5 worm cellular contexts compared by ENCODE assay signal in the genomic region with DNA sequence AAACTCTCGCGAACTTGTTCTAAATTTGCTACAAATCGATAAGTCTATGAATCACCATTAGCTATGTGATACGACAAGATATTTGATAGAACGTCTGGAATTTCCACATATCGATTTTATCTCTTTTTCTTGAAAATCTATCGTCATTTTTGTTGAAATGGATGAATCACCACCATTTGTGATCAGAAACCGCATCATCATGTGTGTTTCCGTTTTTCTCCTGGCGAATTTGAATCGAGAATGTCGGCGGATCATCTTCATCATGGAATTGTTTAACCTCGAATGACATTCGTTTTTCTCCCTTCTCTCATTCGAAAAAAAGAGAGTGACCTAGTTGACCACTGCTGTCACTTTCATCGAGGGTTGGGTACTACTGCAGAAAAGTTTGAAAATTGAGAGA.
A peak's percentile ranks its signal among the peaks of the same experiment; 100 is the strongest.
TF ChIP-seq lines count a peak whose summit lies in the region.

No protein-coding gene starts in this region.

TF ChIP-seq in whole organism, L1 larva, 84 proteins besides CTCF, POLR2A, EP300 and RAD21 (continues in another document):
- TF ChIP-seq nhr-77 (tag; optimal IDR thresholded peaks at IDR 0.05; lab: Kevin White, UChicago) (no peak), lin-35 (GFP tag; optimal IDR thresholded peaks at IDR 0.05; lab: Kevin White, UChicago) (no peak), irx-1 (tag; optimal IDR thresholded peaks at IDR 0.05; lab: Kevin White, UChicago) (no peak), Y116A8C.19 (tag; optimal IDR thresholded peaks at IDR 0.05; lab: Kevin White, UChicago; ENCODE audit: borderline replicate concordance) (no peak), mab-9 (GFP tag; IDR thresholded peaks at IDR 0.05; lab: Robert Waterston, UW) (no peak), nhr-90 (tag; optimal IDR thresholded peaks at IDR 0.05; lab: Kevin White, UChicago; ENCODE audit: poor library complexity) (no peak), nhr-84 (tag; optimal IDR thresholded peaks at IDR 0.05; lab: Kevin White, UChicago) (no peak), nhr-19 (GFP tag; conservative IDR thresholded peaks at IDR 0.05; lab: Robert Waterston, UW) (no peak), nhr-47 (tag; optimal IDR thresholded peaks at IDR 0.05; lab: Kevin White, UChicago) (no peak), rnt-1 (tag; optimal IDR thresholded peaks at IDR 0.05; lab: Kevin White, UChicago) (peak; percentile 18), blmp-1 (tag; optimal IDR thresholded peaks at IDR 0.05; lab: Kevin White, UChicago) (peak; percentile 99), dpl-1 (GFP tag; optimal IDR thresholded peaks at IDR 0.05; lab: Kevin White, UChicago) (no peak), snu-23 (GFP tag; optimal IDR thresholded peaks at IDR 0.05; lab: Kevin White, UChicago) (peak; percentile 9), unc-130 (tag; optimal IDR thresholded peaks at IDR 0.05; lab: Kevin White, UChicago) (no peak), unc-98 (GFP tag; IDR thresholded peaks at IDR 0.05; lab: Robert Waterston, UW) (no peak), lin-15B (tag; optimal IDR thresholded peaks at IDR 0.05; lab: Kevin White, UChicago) (no peak), fkh-8 (tag; optimal IDR thresholded peaks at IDR 0.05; lab: Kevin White, UChicago) (no peak), efl-3 (GFP tag; optimal IDR thresholded peaks at IDR 0.05; lab: Kevin White, UChicago) (no peak)

TF ChIP-seq in whole organism, L2 larva, 48 proteins besides CTCF, POLR2A, EP300 and RAD21 (continues in another document):
- TF ChIP-seq unc-39 (tag; optimal IDR thresholded peaks at IDR 0.05; lab: Kevin White, UChicago): no peak
- no peak for TF ChIP-seq lin-13 (GFP tag; optimal IDR thresholded peaks at IDR 0.05; lab: Kevin White, UChicago)
- TF ChIP-seq sma-3 (GFP tag; optimal IDR thresholded peaks at IDR 0.05; lab: Kevin White, UChicago): peak; percentile 42
- peak; percentile 17 for TF ChIP-seq gmeb-1 (tag; optimal IDR thresholded peaks at IDR 0.05; lab: Kevin White, UChicago)
- no peak for TF ChIP-seq zag-1 (tag; optimal IDR thresholded peaks at IDR 0.05; lab: Kevin White, UChicago)
- peak; percentile 43 for TF ChIP-seq nhr-21 (tag; optimal IDR thresholded peaks at IDR 0.05; lab: Kevin White, UChicago)
- peak in 1 of 2 experiments; percentile 13 for TF ChIP-seq lsy-2 (tag; optimal IDR thresholded peaks at IDR 0.05; lab: Kevin White, UChicago)
- TF ChIP-seq mbf-1 (tag; optimal IDR thresholded peaks at IDR 0.05; lab: Kevin White, UChicago): no peak
- peak; percentile 3 for TF ChIP-seq nhr-129 (tag; optimal IDR thresholded peaks at IDR 0.05; lab: Kevin White, UChicago)
- TF ChIP-seq nhr-25 (tag; optimal IDR thresholded peaks at IDR 0.05; lab: Kevin White, UChicago): peak; percentile 6
- TF ChIP-seq ceh-16 (tag; optimal IDR thresholded peaks at IDR 0.05; lab: Kevin White, UChicago): no peak
- TF ChIP-seq sem-4 (tag; optimal IDR thresholded peaks at IDR 0.05; lab: Kevin White, UChicago): peak; percentile 46
- peak; percentile 88 for TF ChIP-seq blmp-1 (tag; optimal IDR thresholded peaks at IDR 0.05; lab: Kevin White, UChicago; ENCODE audit: insufficient read depth)
- no peak for TF ChIP-seq nhr-23 (tag; optimal IDR thresholded peaks at IDR 0.05; lab: Kevin White, UChicago)
- no peak for TF ChIP-seq alr-1 (tag; optimal IDR thresholded peaks at IDR 0.05; lab: Kevin White, UChicago)
- peak; percentile 81 for TF ChIP-seq fos-1 (tag; optimal IDR thresholded peaks at IDR 0.05; lab: Kevin White, UChicago)
- TF ChIP-seq sma-9 (GFP tag; optimal IDR thresholded peaks at IDR 0.05; lab: Kevin White, UChicago): peak; percentile 30
- TF ChIP-seq sma-9 (tag; optimal IDR thresholded peaks at IDR 0.05; lab: Kevin White, UChicago): no peak

TF ChIP-seq in whole organism, L3 larva, 47 proteins besides CTCF, POLR2A, EP300 and RAD21:
- TF ChIP-seq lsy-12 (tag; optimal IDR thresholded peaks at IDR 0.05; lab: Kevin White, UChicago): no peak
- TF ChIP-seq ama-1 (optimal IDR thresholded peaks at IDR 0.05; lab: Kevin White, UChicago): no peak
- no peak for TF ChIP-seq fos-1 (tag; optimal IDR thresholded peaks at IDR 0.05; lab: Kevin White, UChicago)
- no peak for TF ChIP-seq ceh-16 (tag; optimal IDR thresholded peaks at IDR 0.05; lab: Kevin White, UChicago)
- TF ChIP-seq elt-3 (tag; optimal IDR thresholded peaks at IDR 0.05; lab: Kevin White, UChicago): peak in 1 of 3 experiments; percentile 31
- peak; percentile 12 for TF ChIP-seq nhr-25 (tag; optimal IDR thresholded peaks at IDR 0.05; lab: Kevin White, UChicago)
- peak; percentile 92 for TF ChIP-seq nhr-23 (tag; optimal IDR thresholded peaks at IDR 0.05; lab: Kevin White, UChicago)
- TF ChIP-seq egl-27 (tag; optimal IDR thresholded peaks at IDR 0.05; lab: Kevin White, UChicago): peak; percentile 12
- TF ChIP-seq elt-2 (tag; optimal IDR thresholded peaks at IDR 0.05; lab: Kevin White, UChicago): no peak
- no peak for TF ChIP-seq fkh-2 (tag; optimal IDR thresholded peaks at IDR 0.05; lab: Kevin White, UChicago)
- no peak for TF ChIP-seq nhr-237 (tag; optimal IDR thresholded peaks at IDR 0.05; lab: Kevin White, UChicago)
- no peak for TF ChIP-seq daf-12 (tag; optimal IDR thresholded peaks at IDR 0.05; lab: Kevin White, UChicago)
- TF ChIP-seq pha-4 (tag; optimal IDR thresholded peaks at IDR 0.05; lab: Kevin White, UChicago): no peak
- no peak for TF ChIP-seq mdl-1 (tag; optimal IDR thresholded peaks at IDR 0.05; lab: Kevin White, UChicago)
- TF ChIP-seq ceh-28 (tag; optimal IDR thresholded peaks at IDR 0.05; lab: Kevin White, UChicago): peak; percentile 67
- peak; percentile 81 for TF ChIP-seq nhr-43 (tag; optimal IDR thresholded peaks at IDR 0.05; lab: Kevin White, UChicago; ENCODE audit: poor library complexity, severe bottlenecking)
- no peak for TF ChIP-seq lin-39 (tag; optimal IDR thresholded peaks at IDR 0.05; lab: Kevin White, UChicago)
- no peak for TF ChIP-seq pqm-1 (tag; optimal IDR thresholded peaks at IDR 0.05; lab: Kevin White, UChicago)

TF ChIP-seq in whole organism, L4 larva, 104 proteins besides CTCF, POLR2A, EP300 and RAD21:
- TF ChIP-seq lsy-2 (tag; optimal IDR thresholded peaks at IDR 0.05; lab: Kevin White, UChicago): peak in 1 of 2 experiments; percentile 3
- peak; percentile 49 for TF ChIP-seq nhr-28 (tag; optimal IDR thresholded peaks at IDR 0.05; lab: Kevin White, UChicago)
- TF ChIP-seq mxl-3 (GFP tag; optimal IDR thresholded peaks at IDR 0.05; lab: Kevin White, UChicago): peak; percentile 26
- TF ChIP-seq hlh-30 (tag; optimal IDR thresholded peaks at IDR 0.05; lab: Kevin White, UChicago; ENCODE audit: insufficient read depth): peak; percentile 49
- peak; percentile 34 for TF ChIP-seq F10B5.3 (tag; optimal IDR thresholded peaks at IDR 0.05; lab: Kevin White, UChicago)
- peak; percentile 11 for TF ChIP-seq dve-1 (tag; optimal IDR thresholded peaks at IDR 0.05; lab: Kevin White, UChicago; ENCODE audit: insufficient read depth)
- no peak for TF ChIP-seq lim-7 (GFP tag; IDR thresholded peaks at IDR 0.05; lab: Robert Waterston, UW)
- TF ChIP-seq spr-1 (tag; optimal IDR thresholded peaks at IDR 0.05; lab: Kevin White, UChicago): no peak
- TF ChIP-seq duxl-1 (tag; optimal IDR thresholded peaks at IDR 0.05; lab: Kevin White, UChicago; ENCODE audit: poor library complexity): peak; percentile 49
- peak; percentile 32 for TF ChIP-seq nhr-25 (tag; optimal IDR thresholded peaks at IDR 0.05; lab: Kevin White, UChicago; ENCODE audit: borderline replicate concordance, insufficient read depth)
- TF ChIP-seq tag-97 (GFP tag; IDR thresholded peaks at IDR 0.05; lab: Robert Waterston, UW): no peak
- TF ChIP-seq php-3 (GFP tag; IDR thresholded peaks at IDR 0.05; lab: Robert Waterston, UW): no peak
- TF ChIP-seq T26A8.4 (GFP tag; IDR thresholded peaks at IDR 0.05; lab: Robert Waterston, UW): peak; percentile 51
- peak; percentile 47 for TF ChIP-seq hlh-11 (tag; optimal IDR thresholded peaks at IDR 0.05; lab: Kevin White, UChicago)
- no peak for TF ChIP-seq snpc-4 (tag; optimal IDR thresholded peaks at IDR 0.05; lab: Kevin White, UChicago)
- peak; percentile 37 for TF ChIP-seq nhr-102 (tag; optimal IDR thresholded peaks at IDR 0.05; lab: Kevin White, UChicago)
- TF ChIP-seq mdl-1 (tag; optimal IDR thresholded peaks at IDR 0.05; lab: Kevin White, UChicago): peak in 1 of 2 experiments; percentile 47
- TF ChIP-seq nhr-48 (tag; optimal IDR thresholded peaks at IDR 0.05; lab: Kevin White, UChicago): peak; percentile 25

TF ChIP-seq in whole organism, young adult, 124 proteins besides CTCF, POLR2A, EP300 and RAD21:
- peak; percentile 12 for TF ChIP-seq lin-40 (tag; optimal IDR thresholded peaks at IDR 0.05; lab: Kevin White, UChicago)
- TF ChIP-seq Y53G8AR.9 (GFP tag; conservative IDR thresholded peaks at IDR 0.05; lab: Robert Waterston, UW): 0 out of 2 replicates have a peak, but pooled peaks have one; percentile 32
- TF ChIP-seq K11D2.4 (GFP tag; IDR thresholded peaks at IDR 0.05; lab: Robert Waterston, UW): no peak
- no peak for TF ChIP-seq ZK185.1 (tag; optimal IDR thresholded peaks at IDR 0.05; lab: Kevin White, UChicago; ENCODE audit: poor library complexity, severe bottlenecking)
- no peak for TF ChIP-seq ztf-18 (tag; optimal IDR thresholded peaks at IDR 0.05; lab: Kevin White, UChicago)
